Fruit fly (Drosophila melanogaster) whole organism, embryonic: ENCODE data around the gene CG2841.

Experiments
- CG11696 ChIP-seq: fragments of 200-800 bp; sonication (Bioruptor generic); IDR thresholded peaks from 2 replicates; pipeline ENCODE4 v1.3.6; 2022; ENCODE audit warnings: missing biosample characterization, missing genetic modification characterization
- CG12219 ChIP-seq: fragments of 200-800 bp; sonication (Bioruptor generic); optimal IDR thresholded peaks from 3 replicates; lab custom pipeline; 2018; ENCODE audit warnings: missing biosample characterization, mild to moderate bottlenecking, missing genetic modification characterization
- CG12236 ChIP-seq: fragments of 200-800 bp; sonication (Bioruptor generic); optimal IDR thresholded peaks from 2 replicates; lab custom pipeline; 2016; ENCODE audit warnings: missing biosample characterization, missing genetic modification characterization
- CG13287 ChIP-seq: fragments of 200-800 bp; sonication (Bioruptor generic); IDR thresholded peaks from 2 replicates; pipeline ENCODE4 v1.3.6; 2022; ENCODE audit warnings: missing biosample characterization, missing genetic modification characterization; ENCODE audit not compliant: partially characterized antibody
- CG13775 ChIP-seq: fragments of 200-800 bp; sonication (Bioruptor generic); optimal IDR thresholded peaks from 3 replicates; lab custom pipeline; 2017; ENCODE audit warnings: missing biosample characterization, mild to moderate bottlenecking, missing genetic modification characterization
- CG18011 ChIP-seq: fragments of 200-800 bp; sonication (Bioruptor generic); optimal IDR thresholded peaks from 2 replicates; lab custom pipeline; 2017; ENCODE audit warnings: missing biosample characterization, missing genetic modification characterization, mild to moderate bottlenecking, moderate library complexity, missing genotype
- CG31224 ChIP-seq: fragments of 200-800 bp; sonication (Bioruptor generic); IDR thresholded peaks from 2 replicates; pipeline ENCODE4 v1.3.6; 2022; ENCODE audit warnings: missing biosample characterization, missing genetic modification characterization
- CG31441 ChIP-seq: fragments of 200-800 bp; sonication (Bioruptor generic); IDR thresholded peaks from 2 replicates; pipeline ENCODE4 v1.3.6; 2022; ENCODE audit warnings: missing biosample characterization, missing genetic modification characterization
- CG32532 ChIP-seq: fragments of 200-800 bp; sonication (Bioruptor generic); IDR thresholded peaks from 2 replicates; pipeline ENCODE4 v1.3.6; 2022; ENCODE audit warnings: missing biosample characterization, missing genetic modification characterization
- CG4404 ChIP-seq: fragments of 200-800 bp; sonication (Bioruptor generic); IDR thresholded peaks from 2 replicates; pipeline ENCODE4 v1.3.6; 2022; ENCODE audit warnings: missing biosample characterization, missing genetic modification characterization
- CG5180 ChIP-seq: fragments of 200-800 bp; sonication (Bioruptor generic); optimal IDR thresholded peaks from 3 replicates; lab custom pipeline; 2017; ENCODE audit warnings: missing biosample characterization, missing genetic modification characterization, mild to moderate bottlenecking, moderate library complexity, missing genetic modification reagents
- CG7745 ChIP-seq: fragments of 200-800 bp; sonication (Bioruptor generic); optimal IDR thresholded peaks from 2 replicates; lab custom pipeline; 2018; ENCODE audit warnings: missing biosample characterization, mild to moderate bottlenecking, missing genetic modification characterization, moderate library complexity
- CG8359 ChIP-seq: fragments of 200-800 bp; sonication (Bioruptor generic); optimal IDR thresholded peaks from 2 replicates; lab custom pipeline; 2017; ENCODE audit warnings: missing biosample characterization, mild to moderate bottlenecking, missing genetic modification characterization, borderline replicate concordance
- CG9932 ChIP-seq: fragments of 200-800 bp; sonication (Bioruptor generic); IDR thresholded peaks from 2 replicates; pipeline ENCODE4 v1.3.6; 2022; ENCODE audit warnings: missing biosample characterization, missing genetic modification characterization
- CkIIα-i1 ChIP-seq: fragments of 200-800 bp; sonication (Bioruptor generic); IDR thresholded peaks from 2 replicates; pipeline ENCODE4 v1.3.6; 2022; ENCODE audit warnings: missing biosample characterization, missing genetic modification characterization
- Dip2 ChIP-seq: fragments of 200-800 bp; sonication (Bioruptor generic); IDR thresholded peaks from 2 replicates; pipeline ENCODE4 v1.3.6; 2022; ENCODE audit warnings: missing biosample characterization, missing genetic modification characterization
- Doc3 ChIP-seq: fragments of 200-800 bp; sonication (Bioruptor generic); IDR thresholded peaks from 3 replicates; pipeline ENCODE4 v1.3.6; 2022; ENCODE audit warnings: missing biosample characterization, missing genetic modification characterization; ENCODE audit not compliant: partially characterized antibody
- E2f1 ChIP-seq: fragments of 200-800 bp; sonication (Bioruptor generic); IDR thresholded peaks from 2 replicates; pipeline ENCODE4 v1.3.6; 2022; ENCODE audit warnings: missing biosample characterization, missing genetic modification characterization
- Gsc ChIP-seq: fragments of 200-800 bp; sonication (Bioruptor generic); IDR thresholded peaks from 2 replicates; pipeline ENCODE4 v1.3.6; 2022; ENCODE audit warnings: missing biosample characterization, missing genetic modification characterization
- Gug ChIP-seq: fragments of 200-800 bp; sonication (Bioruptor generic); IDR thresholded peaks from 4 replicates; pipeline ENCODE4 v1.3.6; 2022; ENCODE audit warnings: missing biosample characterization, missing genetic modification characterization
- Hand ChIP-seq: fragments of 200-800 bp; sonication (Bioruptor generic); optimal IDR thresholded peaks from 2 replicates; lab custom pipeline; 2017; ENCODE audit warnings: mild to moderate bottlenecking, missing biosample characterization, missing genetic modification reagents, missing genetic modification characterization
- MBD-R2 ChIP-seq: fragments of 200-800 bp; sonication (Bioruptor generic); IDR thresholded peaks from 2 replicates; pipeline ENCODE4 v1.3.6; 2022; ENCODE audit warnings: missing biosample characterization, missing genetic modification characterization
- MESR4 ChIP-seq: fragments of 200-800 bp; sonication (Bioruptor generic); optimal IDR thresholded peaks from 2 replicates; lab custom pipeline; 2018; ENCODE audit warnings: missing biosample characterization, mild to moderate bottlenecking, missing genetic modification characterization, moderate library complexity
- Med ChIP-seq: fragments of 200-800 bp; sonication (Bioruptor generic); peaks from one replicate; lab custom pipeline; 2016; ENCODE audit warnings: missing biosample characterization, missing genetic modification characterization, mild to moderate bottlenecking, inconsistent platforms, moderate library complexity
- Opbp ChIP-seq: fragments of 200-800 bp; sonication (Bioruptor generic); IDR thresholded peaks from 3 replicates; pipeline ENCODE4 v1.3.6; 2022; ENCODE audit warnings: missing biosample characterization, missing genetic modification characterization; ENCODE audit not compliant: partially characterized antibody
- Scr ChIP-seq: fragments of 200-800 bp; sonication (Bioruptor generic); IDR thresholded peaks from 2 replicates; pipeline ENCODE4 v1.3.6; 2022; ENCODE audit warnings: missing biosample characterization, missing genetic modification characterization; ENCODE audit not compliant: partially characterized antibody
- Sry-δ ChIP-seq: fragments of 200-800 bp; sonication (Bioruptor generic); optimal IDR thresholded peaks from 2 replicates; lab custom pipeline; 2016; ENCODE audit warnings: missing biosample characterization, missing genetic modification characterization
- bigmax ChIP-seq: fragments of 200-800 bp; sonication (Bioruptor generic); optimal IDR thresholded peaks from 2 replicates; lab custom pipeline; 2018; ENCODE audit warnings: missing biosample characterization, mild to moderate bottlenecking, missing genetic modification characterization
- btn ChIP-seq: fragments of 200-800 bp; sonication (Bioruptor generic); optimal IDR thresholded peaks from 2 replicates; lab custom pipeline; 2016; ENCODE audit warnings: missing biosample characterization, missing genetic modification characterization
- ci ChIP-seq: fragments of 200-800 bp; sonication (Bioruptor generic); IDR thresholded peaks from 3 replicates; pipeline ENCODE4 v1.3.6; 2022; ENCODE audit warnings: missing biosample characterization, missing genetic modification characterization
- corto ChIP-seq: fragments of 200-800 bp; sonication (Bioruptor generic); optimal IDR thresholded peaks from 2 replicates; lab custom pipeline; 2016; ENCODE audit warnings: missing biosample characterization, mild to moderate bottlenecking, missing genetic modification characterization, moderate library complexity
- crc ChIP-seq: fragments of 200-800 bp; sonication (Bioruptor generic); optimal IDR thresholded peaks from 2 replicates; lab custom pipeline; 2016; ENCODE audit warnings: missing biosample characterization, missing genetic modification characterization
- dimm ChIP-seq: fragments of 200-800 bp; sonication (Bioruptor generic); IDR thresholded peaks from 2 replicates; pipeline ENCODE4 v1.3.6; 2022; ENCODE audit warnings: missing biosample characterization, missing genetic modification characterization
- dmrt11E ChIP-seq: fragments of 200-800 bp; sonication (Bioruptor generic); optimal IDR thresholded peaks from 3 replicates; lab custom pipeline; 2018; ENCODE audit warnings: missing biosample characterization, mild to moderate bottlenecking, missing genetic modification characterization, moderate library complexity
- emc ChIP-seq: fragments of 200-800 bp; sonication (Bioruptor generic); optimal IDR thresholded peaks from 2 replicates; lab custom pipeline; 2016; ENCODE audit warnings: missing biosample characterization, missing genetic modification characterization
- esg ChIP-seq: fragments of 200-800 bp; sonication (Bioruptor generic); conservative IDR thresholded peaks from 2 replicates; pipeline ENCODE4 v1.3.6; 2022; ENCODE audit warnings: missing biosample characterization, missing genetic modification characterization
- fd3F ChIP-seq: fragments of 200-800 bp; sonication (Bioruptor generic); optimal IDR thresholded peaks from 2 replicates; lab custom pipeline; 2018; ENCODE audit warnings: missing biosample characterization, mild to moderate bottlenecking, missing genetic modification characterization, moderate library complexity
- grn ChIP-seq: fragments of 200-800 bp; sonication (Bioruptor generic); optimal IDR thresholded peaks from 3 replicates; lab custom pipeline; 2017; ENCODE audit warnings: missing biosample characterization, missing genetic modification characterization
- gro ChIP-seq: fragments of 200-800 bp; sonication (Bioruptor generic); optimal IDR thresholded peaks from 2 replicates; lab custom pipeline; 2016; ENCODE audit warnings: missing biosample characterization, missing genetic modification characterization
- ham ChIP-seq: fragments of 200-800 bp; sonication (Bioruptor generic); IDR thresholded peaks from 2 replicates; pipeline ENCODE4 v1.3.6; 2022; ENCODE audit warnings: missing biosample characterization, missing genetic modification characterization
- klu ChIP-seq: fragments of 200-800 bp; sonication (Bioruptor generic); IDR thresholded peaks from 2 replicates; pipeline ENCODE4 v1.3.6; 2022; ENCODE audit warnings: missing biosample characterization, missing genetic modification characterization
- kni ChIP-seq: fragments of 200-800 bp; sonication (Bioruptor generic); optimal IDR thresholded peaks from 3 replicates; lab custom pipeline; 2017; ENCODE audit warnings: mild to moderate bottlenecking, missing biosample characterization, missing genetic modification reagents, missing genetic modification characterization
- mirr ChIP-seq: fragments of 200-800 bp; sonication (Bioruptor generic); optimal IDR thresholded peaks from 3 replicates; lab custom pipeline; 2018; ENCODE audit warnings: missing biosample characterization, mild to moderate bottlenecking, missing genetic modification characterization
- nerfin-1 ChIP-seq: fragments of 200-800 bp; sonication (Bioruptor generic); optimal IDR thresholded peaks from 3 replicates; lab custom pipeline; 2019; ENCODE audit warnings: missing biosample characterization, mild to moderate bottlenecking, missing genetic modification characterization, moderate library complexity
- otp ChIP-seq: fragments of 200-800 bp; sonication (Bioruptor generic); IDR thresholded peaks from 3 replicates; pipeline ENCODE4, ENCODE4 v1.3.6; 2022; ENCODE audit warnings: missing biosample characterization, missing genetic modification characterization
- pzg ChIP-seq: fragments of 200-800 bp; sonication (Bioruptor generic); optimal IDR thresholded peaks from 3 replicates; lab custom pipeline; 2018; ENCODE audit warnings: missing biosample characterization, mild to moderate bottlenecking, missing genetic modification characterization, moderate library complexity
- usp ChIP-seq: fragments of >200 bp; optimal IDR thresholded peaks from 2 replicates; lab custom pipeline; 2017; ENCODE audit warnings: missing biosample characterization, missing genetic modification characterization
- wdn ChIP-seq: fragments of 200-800 bp; sonication (Bioruptor generic); IDR thresholded peaks from 2 replicates; pipeline ENCODE4 v1.3.6; 2022; ENCODE audit warnings: missing biosample characterization, missing genetic modification characterization
- z ChIP-seq: fragments of 200-800 bp; sonication (Bioruptor generic); IDR thresholded peaks from 3 replicates; pipeline ENCODE4 v1.3.6; 2022; ENCODE audit warnings: missing biosample characterization, missing genetic modification characterization

The CG2841 gene

dm6 chrX:2300293-2301068 lies 65.7 kb downstream of the CG2841 start (continued):
- TF ChIP-seq otp (peak; percentile 98), klu (peak; percentile 88), MBD-R2 (GFP tag; lab: Robert Waterston, UW) (peak; percentile 78), Dip2 (GFP tag; lab: Robert Waterston, UW) (0 out of 2 replicates have a peak, but pooled peaks have one; percentile 40), Hand (peak; percentile 90), CG13287 (peak; percentile 17; the same call in 1 of the 2 replicates), ham (GFP tag; lab: Robert Waterston, UW) (peak; percentile 82), btn (GFP tag; lab: Kevin White, UChicago) (peak; percentile 89), Opbp (GFP tag; lab: Robert Waterston, UW) (peak; percentile 31; the same call in 1 of the 3 replicates), Scr (GFP tag; lab: Robert Waterston, UW) (no peak), CG18011 (peak; percentile 80), usp (GFP tag; lab: Kevin White, UChicago) (no peak), fd3F (GFP tag; lab: Kevin White, UChicago) (peak; percentile 94), CkIIα-i1 (peak; percentile 83), CG13775 (GFP tag; lab: Kevin White, UChicago) (peak; percentile 92), gro (GFP tag; lab: Kevin White, UChicago) (peak; percentile 85), CG11696 (GFP tag; lab: Robert Waterston, UW) (peak; percentile 99), Gsc (GFP tag; lab: Robert Waterston, UW) (peak; percentile 94), pzg (no peak), mirr (GFP tag; lab: Kevin White, UChicago) (peak; percentile 75), z (GFP tag; lab: Robert Waterston, UW) (no peak), esg (GFP tag; lab: Robert Waterston, UW) (peak; percentile 97), dimm (GFP tag; lab: Robert Waterston, UW) (peak; percentile 96), CG31224 (GFP tag; lab: Robert Waterston, UW) (peak; percentile 88), MESR4 (GFP tag; lab: Kevin White, UChicago) (peak; percentile 53), nerfin-1 (tag; lab: Kevin White, UChicago) (peak; percentile 84), CG5180 (GFP tag; lab: Kevin White, UChicago) (peak; percentile 87), CG31441 (peak; percentile 92), CG4404 (peak; percentile 91), kni (GFP tag; lab: Kevin White, UChicago) (peak; percentile 66), CG9932 (GFP tag; lab: Robert Waterston, UW) (peak; percentile 94), crc (GFP tag; lab: Kevin White, UChicago) (peak; percentile 76), wdn (peak; percentile 95), Sry-δ (peak; percentile 56), CG8359 (peak; percentile 79), Gug (GFP tag; lab: Robert Waterston, UW) (peak; percentile 98), emc (GFP tag; lab: Kevin White, UChicago) (peak; percentile 79), CG12236 (GFP tag; lab: Kevin White, UChicago) (peak; percentile 86), CG12219 (GFP tag; lab: Kevin White, UChicago) (peak; percentile 97), bigmax (GFP tag; lab: Kevin White, UChicago) (peak; percentile 44), Med (GFP tag; lab: Kevin White, UChicago) (peak; percentile 99), corto (peak; percentile 96), grn (peak; percentile 60), E2f1 (GFP tag; lab: Robert Waterston, UW) (peak; percentile 97), CG7745 (tag; lab: Kevin White, UChicago) (peak; percentile 39), CG32532 (GFP tag; lab: Robert Waterston, UW) (peak; percentile 96), Doc3 (no peak), dmrt11E (tag; lab: Kevin White, UChicago) (peak; percentile 89), ci (GFP tag; lab: Robert Waterston, UW) (peak; percentile 99)
